Worm (Caenorhabditis elegans) whole organism, L3 larva: Measurements from ENCODE around the gene Y116A8C.23.

Source experiments
- ceh-82 ChIP-seq: fragments of 150-350 bp; optimal IDR thresholded peaks from 2 replicates; lab custom pipeline; 2014; ENCODE audit warnings: missing biosample characterization, missing genetic modification characterization
- elt-3 ChIP-seq, 3 experiments: fragments of 150-350 bp in 1 of 3; sonication (generic microtip) in 2 of 3; optimal IDR thresholded peaks; 2 replicates in 2 of 3; 4 replicates in 1 of 3; lab custom pipeline; 2014 to 2017; ENCODE audit warnings: missing biosample characterization in 3 of 3, missing genetic modification characterization in 3 of 3
- jun-1 ChIP-seq: fragments of 150-350 bp; optimal IDR thresholded peaks from 2 replicates; lab custom pipeline; 2014; ENCODE audit warnings: missing biosample characterization, missing genetic modification reagents, missing genetic modification characterization
- nhr-12 ChIP-seq: fragments of 150-350 bp; optimal IDR thresholded peaks from 2 replicates; lab custom pipeline; 2014; ENCODE audit warnings: missing biosample characterization, missing genetic modification characterization

DNA sequence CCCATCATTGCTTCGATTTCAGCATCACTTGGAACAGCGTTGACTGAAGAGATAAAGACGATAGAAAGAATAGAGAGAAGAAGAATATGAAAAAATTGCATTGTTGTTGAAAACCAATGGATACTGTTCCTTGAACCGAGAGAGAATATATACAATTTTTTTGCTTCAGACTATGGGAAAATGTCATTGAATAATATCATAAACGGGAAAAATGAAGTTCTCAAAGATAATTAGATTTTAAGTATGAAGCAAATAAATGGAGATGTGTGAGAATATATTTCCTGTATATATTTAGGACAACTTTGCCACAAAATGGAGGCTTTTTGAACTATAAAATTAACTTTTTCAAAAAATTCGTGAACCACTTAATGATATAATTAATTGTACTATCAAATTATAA lies 4.7 kb downstream of the Y116A8C.23 start, which contains the start of gene Y116A8C.44:
- TF ChIP-seq elt-3 (tag; optimal IDR thresholded peaks at IDR 0.05; lab: Kevin White, UChicago) (no peak), jun-1 (tag; lab: Kevin White, UChicago) (no peak), nhr-12 (tag; lab: Kevin White, UChicago) (no peak), ceh-82 (no peak)
